Worm (Caenorhabditis elegans) whole organism, young adult: Measurements from ENCODE around the gene msp-33.

Experiments
- B0019.2 ChIP-seq: fragments of 200-800 bp; sonication (Bioruptor generic); conservative IDR thresholded peaks from 2 replicates; pipeline ENCODE4 v1.3.6; 2022; ENCODE audit warnings: missing genetic modification reagents, missing genetic modification characterization, missing compliant biosample characterization
- C06A6.2 ChIP-seq: fragments of 200-800 bp; sonication (Bioruptor generic); conservative IDR thresholded peaks from 2 replicates; pipeline ENCODE4 v1.3.6; 2022; ENCODE audit warnings: missing genetic modification characterization, missing compliant biosample characterization
- C17E4.6 ChIP-seq: fragments of 200-800 bp; sonication (Bioruptor generic); IDR thresholded peaks from 2 replicates; pipeline ENCODE4 v1.3.6; 2022; ENCODE audit warnings: missing genetic modification reagents, missing genetic modification characterization, missing compliant biosample characterization
- D2030.7 ChIP-seq: fragments of 200-800 bp; sonication (Bioruptor generic); IDR thresholded peaks from 2 replicates; pipeline ENCODE4 v1.3.6; 2022; ENCODE audit warnings: missing genetic modification reagents, missing genetic modification characterization, missing compliant biosample characterization
- F23B12.7 ChIP-seq: sonication (generic microtip); optimal IDR thresholded peaks from 2 replicates; lab custom pipeline; 2017; ENCODE audit warnings: missing genetic modification characterization, mild to moderate bottlenecking, missing compliant biosample characterization, antibody characterized with exemption, moderate library complexity; ENCODE audit not compliant: insufficient read depth
- F33H1.4 ChIP-seq: fragments of 200-800 bp; sonication (Bioruptor generic); IDR thresholded peaks from 2 replicates; pipeline ENCODE4 v1.3.6; 2022; ENCODE audit warnings: missing genetic modification reagents, missing genetic modification characterization, missing compliant biosample characterization
- F37B4.10 ChIP-seq: fragments of 200-800 bp; sonication (Bioruptor generic); IDR thresholded peaks from 2 replicates; pipeline ENCODE4 v1.3.6; 2022; ENCODE audit warnings: missing genetic modification characterization, missing compliant biosample characterization
- F55B11.4 ChIP-seq: sonication (generic microtip); optimal IDR thresholded peaks from 2 replicates; lab custom pipeline; 2016; ENCODE audit warnings: missing compliant biosample characterization, missing genetic modification characterization, borderline replicate concordance; ENCODE audit not compliant: insufficient read depth
- F57C9.4 ChIP-seq: sonication (generic microtip); optimal IDR thresholded peaks from 2 replicates; lab custom pipeline; 2017; ENCODE audit warnings: mild to moderate bottlenecking, missing genetic modification characterization, missing compliant biosample characterization
- K11D2.4 ChIP-seq: fragments of 200-800 bp; sonication (Bioruptor generic); IDR thresholded peaks from 2 replicates; pipeline ENCODE4 v1.3.6; 2022; ENCODE audit warnings: missing genetic modification reagents, missing genetic modification characterization, missing compliant biosample characterization
- T07F8.4 ChIP-seq: sonication (generic microtip); optimal IDR thresholded peaks from 2 replicates; lab custom pipeline; 2016; ENCODE audit warnings: mild to moderate bottlenecking, missing genetic modification characterization, moderate library complexity, missing compliant biosample characterization
- Y53F4B.3 ChIP-seq: fragments of 200-800 bp; sonication (Bioruptor generic); IDR thresholded peaks from 2 replicates; pipeline ENCODE4 v1.3.6; 2022; ENCODE audit warnings: missing genetic modification reagents, missing genetic modification characterization, missing compliant biosample characterization
- Y67H2A.10 ChIP-seq: fragments of 200-800 bp; sonication (Bioruptor generic); conservative IDR thresholded peaks from 2 replicates; pipeline ENCODE4 v1.3.6; 2022; ENCODE audit warnings: missing genetic modification reagents, missing genetic modification characterization, missing compliant biosample characterization
- Y79H2A.3 ChIP-seq: fragments of 200-800 bp; sonication (Bioruptor generic); conservative IDR thresholded peaks from 2 replicates; pipeline ENCODE4 v1.3.6; 2022; ENCODE audit warnings: missing genetic modification reagents, missing genetic modification characterization, missing compliant biosample characterization
- akir-1 ChIP-seq: fragments of 200-800 bp; sonication (Bioruptor generic); optimal IDR thresholded peaks from 2 replicates; lab custom pipeline; 2018; ENCODE audit warnings: mild to moderate bottlenecking, missing genetic modification characterization, moderate library complexity, missing compliant biosample characterization
- attf-5 ChIP-seq: fragments of 200-800 bp; sonication (Bioruptor generic); optimal IDR thresholded peaks from 2 replicates; lab custom pipeline; 2018; ENCODE audit warnings: mild to moderate bottlenecking, missing genetic modification characterization, missing compliant biosample characterization
- ccch-3 ChIP-seq: fragments of 200-800 bp; sonication (Bioruptor generic); optimal IDR thresholded peaks from 2 replicates; lab custom pipeline; 2018; ENCODE audit warnings: mild to moderate bottlenecking, missing genetic modification characterization, missing compliant biosample characterization
- dox-1 ChIP-seq: fragments of 200-800 bp; sonication (Bioruptor generic); IDR thresholded peaks from 2 replicates; pipeline ENCODE4 v1.3.6; 2022; ENCODE audit warnings: missing genetic modification reagents, missing genetic modification characterization, missing compliant biosample characterization
- dpff-1 ChIP-seq: sonication (generic microtip); optimal IDR thresholded peaks from 2 replicates; lab custom pipeline; 2017; ENCODE audit warnings: mild to moderate bottlenecking, missing genetic modification characterization, missing compliant biosample characterization
- efl-1 ChIP-seq: fragments of 150-350 bp; optimal IDR thresholded peaks from 2 replicates; lab custom pipeline; 2014; ENCODE audit warnings: missing biosample characterization, missing genetic modification reagents, missing genetic modification characterization
- gei-17 ChIP-seq: fragments of 200-800 bp; sonication (Bioruptor generic); optimal IDR thresholded peaks from 2 replicates; lab custom pipeline; 2018; ENCODE audit warnings: mild to moderate bottlenecking, missing genetic modification characterization, missing compliant biosample characterization
- hlh-26 ChIP-seq: fragments of 200-800 bp; sonication (Bioruptor generic); conservative IDR thresholded peaks from 2 replicates; pipeline ENCODE4 v1.3.6; 2022; ENCODE audit warnings: missing genetic modification reagents, missing genetic modification characterization, missing compliant biosample characterization
- hrde-1 ChIP-seq: sonication (generic microtip); optimal IDR thresholded peaks from 2 replicates; lab custom pipeline; 2016; ENCODE audit warnings: missing genetic modification characterization, mild to moderate bottlenecking, missing compliant biosample characterization, moderate library complexity, missing genotype, missing genetic modification reagents, borderline replicate concordance
- let-607 ChIP-seq, 2 experiments: fragments of 200-800 bp in 1 of 2; sonication (Bioruptor generic) in 1 of 2; sonication (generic microtip) in 1 of 2; optimal IDR thresholded peaks; 2 replicates each; lab custom pipeline; 2016 to 2018; ENCODE audit warnings: mild to moderate bottlenecking in 2 of 2, missing compliant biosample characterization in 2 of 2, missing genetic modification characterization in 2 of 2, moderate library complexity in 2 of 2, missing genotype in 1 of 2
- lin-40 ChIP-seq: sonication (generic microtip); optimal IDR thresholded peaks from 2 replicates; lab custom pipeline; 2016; ENCODE audit warnings: missing genetic modification characterization, mild to moderate bottlenecking, missing compliant biosample characterization, missing genotype, missing genetic modification reagents
- lin-54 ChIP-seq: fragments of 200-800 bp; sonication (Bioruptor generic); optimal IDR thresholded peaks from 2 replicates; lab custom pipeline; 2018; ENCODE audit warnings: mild to moderate bottlenecking, missing genetic modification characterization, missing compliant biosample characterization
- lir-1 ChIP-seq: fragments of 200-800 bp; sonication (Bioruptor generic); conservative IDR thresholded peaks from 2 replicates; pipeline ENCODE4 v1.3.6; 2022; ENCODE audit warnings: missing genetic modification reagents, missing genetic modification characterization, missing compliant biosample characterization
- lsl-1 ChIP-seq: fragments of 200-800 bp; sonication (Bioruptor generic); optimal IDR thresholded peaks from 2 replicates; lab custom pipeline; 2018; ENCODE audit warnings: mild to moderate bottlenecking, missing genetic modification characterization, moderate library complexity, missing compliant biosample characterization
- madf-3 ChIP-seq: fragments of 200-800 bp; sonication (Bioruptor generic); IDR thresholded peaks from 2 replicates; pipeline ENCODE4 v1.3.6; 2022; ENCODE audit warnings: missing genetic modification reagents, missing genetic modification characterization, missing compliant biosample characterization
- madf-6 ChIP-seq: fragments of 200-800 bp; sonication (Bioruptor generic); IDR thresholded peaks from 2 replicates; pipeline ENCODE4 v1.3.6; 2022; ENCODE audit warnings: missing genetic modification reagents, missing genetic modification characterization, missing compliant biosample characterization
- madf-8 ChIP-seq: fragments of 200-800 bp; sonication (Bioruptor generic); conservative IDR thresholded peaks from 2 replicates; pipeline ENCODE4 v1.3.6; 2022; ENCODE audit warnings: missing genetic modification reagents, missing genetic modification characterization, missing compliant biosample characterization
- mcd-1 ChIP-seq: fragments of 200-800 bp; sonication (Bioruptor generic); IDR thresholded peaks from 2 replicates; pipeline ENCODE4 v1.3.6; 2022; ENCODE audit warnings: missing genetic modification reagents, missing genetic modification characterization, missing compliant biosample characterization
- mxl-1 ChIP-seq: sonication (generic microtip); optimal IDR thresholded peaks from 2 replicates; lab custom pipeline; 2016; ENCODE audit warnings: missing genetic modification characterization, missing compliant biosample characterization
- nfya-1 ChIP-seq: sonication (generic microtip); optimal IDR thresholded peaks from 2 replicates; lab custom pipeline; 2017; ENCODE audit warnings: antibody characterized with exemption, missing compliant biosample characterization, missing genetic modification characterization, borderline replicate concordance; ENCODE audit not compliant: insufficient read depth
- nhr-179 ChIP-seq: sonication (generic microtip); optimal IDR thresholded peaks from 2 replicates; lab custom pipeline; 2016; ENCODE audit warnings: mild to moderate bottlenecking, missing genetic modification characterization, missing compliant biosample characterization
- nhr-90 ChIP-seq: sonication (generic microtip); optimal IDR thresholded peaks from 2 replicates; lab custom pipeline; 2016; ENCODE audit warnings: missing genotype, mild to moderate bottlenecking, missing genetic modification characterization, missing compliant biosample characterization
- rec-8 ChIP-seq, 2 experiments: sonication (generic microtip); optimal IDR thresholded peaks; 2 replicates each; lab custom pipeline; 2016; ENCODE audit warnings: mild to moderate bottlenecking in 2 of 2, missing genetic modification characterization in 2 of 2, missing genetic modification reagents in 2 of 2, missing genotype in 2 of 2, missing biosample characterization in 1 of 2, missing compliant biosample characterization in 1 of 2, moderate library complexity in 1 of 2
- repo-1 ChIP-seq: sonication (generic microtip); optimal IDR thresholded peaks from 2 replicates; lab custom pipeline; 2017; ENCODE audit warnings: mild to moderate bottlenecking, missing genetic modification characterization, missing compliant biosample characterization
- rpc-1 ChIP-seq, 2 experiments: fragments of 150-350 bp in 1 of 2; sonication (generic microtip) in 1 of 2; optimal IDR thresholded peaks; 2 replicates each; lab custom pipeline; 2014 to 2018; ENCODE audit warnings: missing biosample characterization in 1 of 2, missing genetic modification characterization in 1 of 2, missing genetic modification reagents in 1 of 2, missing genotype in 1 of 2
- sea-2 ChIP-seq: fragments of 200-800 bp; sonication (Bioruptor generic); IDR thresholded peaks from 2 replicates; pipeline ENCODE4 v1.3.6; 2022; ENCODE audit warnings: missing genetic modification characterization, missing compliant biosample characterization
- snpc-1.3 ChIP-seq: sonication (generic microtip); optimal IDR thresholded peaks from 2 replicates; lab custom pipeline; 2017; ENCODE audit warnings: missing genetic modification characterization, mild to moderate bottlenecking, missing compliant biosample characterization, antibody characterized with exemption, moderate library complexity, missing genotype, missing genetic modification reagents; ENCODE audit not compliant: insufficient read depth
- somi-1 ChIP-seq: fragments of 200-800 bp; sonication (Bioruptor generic); optimal IDR thresholded peaks from 2 replicates; lab custom pipeline; 2018; ENCODE audit warnings: mild to moderate bottlenecking, missing genetic modification characterization, missing compliant biosample characterization
- sptf-2 ChIP-seq: fragments of 200-800 bp; sonication (Bioruptor generic); optimal IDR thresholded peaks from 2 replicates; lab custom pipeline; 2018; ENCODE audit warnings: mild to moderate bottlenecking, missing genetic modification characterization, missing compliant biosample characterization
- tbp1 ChIP-seq: fragments of 200-800 bp; sonication (Bioruptor generic); optimal IDR thresholded peaks from 2 replicates; lab custom pipeline; 2018; ENCODE audit warnings: mild to moderate bottlenecking, missing genetic modification characterization, missing compliant biosample characterization
- xnd-1 ChIP-seq: sonication (generic microtip); optimal IDR thresholded peaks from 2 replicates; lab custom pipeline; 2016; ENCODE audit warnings: missing genotype, missing genetic modification reagents, missing genetic modification characterization, missing compliant biosample characterization

The msp-33 gene

DNA sequence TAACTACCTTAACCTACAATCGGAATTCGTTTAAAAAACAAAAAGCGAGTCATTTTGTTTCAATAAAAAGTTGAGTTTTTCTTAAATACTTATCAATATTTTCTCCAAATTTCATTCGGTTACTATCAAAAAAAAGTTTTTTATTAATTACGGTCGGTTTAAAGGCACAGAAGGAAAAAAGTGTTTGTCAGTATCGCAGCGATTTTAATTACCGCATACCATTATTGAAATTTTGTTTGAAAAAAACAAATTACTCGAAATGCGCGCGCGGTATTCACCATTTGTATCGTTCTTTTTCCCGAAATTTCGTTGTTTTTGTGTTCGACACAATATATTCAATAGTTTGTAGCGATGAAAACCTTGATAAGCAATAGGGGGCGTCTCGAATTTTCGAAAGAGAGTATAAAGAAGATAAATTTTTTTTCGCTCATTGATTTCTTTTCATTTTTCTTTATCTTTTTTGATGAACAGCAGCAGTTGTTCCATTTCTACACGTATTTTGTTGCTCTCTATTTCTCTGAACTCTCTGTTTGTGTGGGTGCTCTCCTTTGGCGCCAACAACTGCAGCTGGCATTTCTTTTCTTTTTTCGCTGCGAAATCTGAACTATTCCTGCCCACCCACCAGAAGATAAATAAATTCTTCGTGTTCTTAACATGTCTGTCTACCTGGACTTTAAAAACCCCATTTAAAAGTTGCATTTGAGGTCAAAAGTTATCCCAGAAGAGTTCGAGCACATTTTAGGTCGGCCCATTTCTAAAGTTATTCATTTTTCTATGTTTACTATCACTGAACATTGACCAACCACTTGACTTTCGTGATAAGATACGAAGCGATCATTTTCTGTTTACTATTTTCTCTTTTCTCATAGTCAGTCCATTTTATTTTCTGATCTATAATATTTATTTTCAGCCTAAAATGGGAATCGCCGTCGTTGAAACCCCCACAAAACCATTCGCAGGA is 3.7 kb downstream of the msp-33 start, which contains the start of gene pgm-1:
pgm-1 (plus strand) TSS at position 911 of the 961 bp plus-strand sequence.
- TF ChIP-seq lsl-1 (peak; percentile 94), C06A6.2 (no peak), nhr-179 (no peak), somi-1 (no peak), rec-8 (tag; optimal IDR thresholded peaks at IDR 0.05; lab: Kevin White, UChicago) (no peak), xnd-1 (tag; lab: Kevin White, UChicago) (peak; percentile 73), lir-1 (GFP tag; lab: Robert Waterston, UW) (no peak), K11D2.4 (GFP tag; lab: Robert Waterston, UW) (no peak), F37B4.10 (GFP tag; lab: Robert Waterston, UW) (no peak), ccch-3 (GFP tag; lab: Kevin White, UChicago) (no peak), mxl-1 (tag; lab: Kevin White, UChicago) (no peak), dpff-1 (tag; lab: Kevin White, UChicago) (no peak), T07F8.4 (tag; lab: Kevin White, UChicago) (no peak), Y79H2A.3 (no peak), F23B12.7 (tag; lab: Kevin White, UChicago) (no peak), dox-1 (GFP tag; lab: Robert Waterston, UW) (peak; percentile 25; the same call in 1 of the 2 replicates), tbp1 (GFP tag; lab: Kevin White, UChicago) (no peak), Y53F4B.3 (GFP tag; lab: Robert Waterston, UW) (no peak), F57C9.4 (tag; lab: Kevin White, UChicago) (no peak), C17E4.6 (GFP tag; lab: Robert Waterston, UW) (no peak), let-607 (tag; optimal IDR thresholded peaks at IDR 0.05; lab: Kevin White, UChicago) (no peak), B0019.2 (GFP tag; lab: Robert Waterston, UW) (no peak), Y67H2A.10 (GFP tag; lab: Robert Waterston, UW) (no peak), F33H1.4 (peak; percentile 52; the same call in 1 of the 2 replicates), akir-1 (GFP tag; lab: Kevin White, UChicago) (no peak), repo-1 (tag; lab: Kevin White, UChicago) (no peak), gei-17 (GFP tag; lab: Kevin White, UChicago) (no peak), attf-5 (GFP tag; lab: Kevin White, UChicago) (peak; percentile 31), lin-40 (peak; percentile 3), F55B11.4 (tag; lab: Kevin White, UChicago) (no peak), lin-54 (GFP tag; lab: Kevin White, UChicago) (no peak), hrde-1 (tag; lab: Kevin White, UChicago) (no peak), sptf-2 (GFP tag; lab: Kevin White, UChicago) (no peak), madf-8 (GFP tag; lab: Robert Waterston, UW) (peak; percentile 74), efl-1 (GFP tag; lab: Kevin White, UChicago) (peak; percentile 74), snpc-1.3 (tag; lab: Kevin White, UChicago) (peak; percentile 8), sea-2 (GFP tag; lab: Robert Waterston, UW) (no peak), madf-3 (no peak), D2030.7 (GFP tag; lab: Robert Waterston, UW) (0 out of 2 replicates have a peak, but pooled peaks have one; percentile 12), nfya-1 (tag; lab: Kevin White, UChicago) (no peak), rpc-1 (optimal IDR thresholded peaks at IDR 0.05; lab: Kevin White, UChicago) (no peak), rpc-1 (tag; optimal IDR thresholded peaks at IDR 0.05; lab: Kevin White, UChicago) (no peak), nhr-90 (tag; lab: Kevin White, UChicago) (no peak), mcd-1 (GFP tag; lab: Robert Waterston, UW) (0 out of 2 replicates have a peak, but pooled peaks have one; percentile 13), madf-6 (peak; percentile 90), hlh-26 (GFP tag; lab: Robert Waterston, UW) (no peak)
